Worm (Caenorhabditis elegans) whole organism, L1 larva: ENCODE data around the gene Y60C6A.2.

Experiments
- C04F5.9 ChIP-seq: sonication (generic microtip); optimal IDR thresholded peaks from 2 replicates; lab custom pipeline; 2016; ENCODE audit warnings: missing genetic modification characterization, missing compliant biosample characterization
- C16A3.4 ChIP-seq: fragments of 150-350 bp; optimal IDR thresholded peaks from 2 replicates; lab custom pipeline; 2014; ENCODE audit warnings: missing biosample characterization, missing genetic modification characterization
- F16B12.6 ChIP-seq: fragments of 150-350 bp; optimal IDR thresholded peaks from 2 replicates; lab custom pipeline; 2014; ENCODE audit warnings: missing biosample characterization, missing genetic modification characterization
- Y116A8C.19 ChIP-seq: sonication (generic microtip); optimal IDR thresholded peaks from 2 replicates; lab custom pipeline; 2016; ENCODE audit warnings: missing compliant biosample characterization, missing genetic modification characterization, borderline replicate concordance
- aha-1 ChIP-seq: fragments of 150-350 bp; optimal IDR thresholded peaks from 2 replicates; lab custom pipeline; 2014; ENCODE audit warnings: missing biosample characterization, missing genetic modification characterization
- alr-1 ChIP-seq: fragments of 200-800 bp; sonication (Bioruptor generic); optimal IDR thresholded peaks from 2 replicates; lab custom pipeline; 2018; ENCODE audit warnings: borderline replicate concordance, mild to moderate bottlenecking, missing genetic modification characterization, missing compliant biosample characterization
- ama-1 ChIP-seq: fragments of 150-350 bp; optimal IDR thresholded peaks from 2 replicates; lab custom pipeline; 2014
- ceh-63 ChIP-seq: fragments of 200-800 bp; sonication (Bioruptor generic); optimal IDR thresholded peaks from 2 replicates; lab custom pipeline; 2018; ENCODE audit warnings: mild to moderate bottlenecking, missing genetic modification characterization, missing compliant biosample characterization
- ceh-8 ChIP-seq: fragments of 200-800 bp; sonication (Bioruptor generic); optimal IDR thresholded peaks from 2 replicates; lab custom pipeline; 2018; ENCODE audit warnings: mild to moderate bottlenecking, missing genetic modification characterization, moderate library complexity, missing compliant biosample characterization
- ces-1 ChIP-seq: fragments of 150-350 bp; optimal IDR thresholded peaks from 2 replicates; lab custom pipeline; 2014; ENCODE audit warnings: missing biosample characterization, missing genetic modification reagents, missing genetic modification characterization
- dpl-1 ChIP-seq, 3 experiments: fragments of 150-350 bp in 2 of 3; sonication (generic microtip) in 1 of 3; optimal IDR thresholded peaks; 2 replicates each; lab custom pipeline; 2014 to 2017; ENCODE audit warnings: missing biosample characterization in 3 of 3, missing genetic modification characterization in 3 of 3, missing genetic modification reagents in 3 of 3
- dsc-1 ChIP-seq: sonication (generic microtip); optimal IDR thresholded peaks from 2 replicates; lab custom pipeline; 2016; ENCODE audit warnings: mild to moderate bottlenecking, missing genetic modification characterization, missing compliant biosample characterization
- efl-1 ChIP-seq, 4 experiments: fragments of 150-350 bp; optimal IDR thresholded peaks in 3 of 4; peaks in 1 of 4; 1 replicate in 1 of 4; 2 replicates in 3 of 4; lab custom pipeline; 2014; ENCODE audit warnings: missing biosample characterization in 2 of 4, missing genetic modification characterization in 2 of 4, missing genetic modification reagents in 2 of 4
- egl-13 ChIP-seq: sonication (generic microtip); optimal IDR thresholded peaks from 2 replicates; lab custom pipeline; 2016; ENCODE audit warnings: missing genotype, missing genetic modification reagents, missing genetic modification characterization, missing compliant biosample characterization
- egl-27 ChIP-seq, 2 experiments: fragments of 150-350 bp in 1 of 2; sonication (generic microtip); optimal IDR thresholded peaks; 3 replicates each; lab custom pipeline; 2017 to 2018; ENCODE audit warnings: missing biosample characterization in 2 of 2, missing genetic modification characterization in 2 of 2, missing genetic modification reagents in 2 of 2
- elt-2 ChIP-seq: sonication (generic microtip); optimal IDR thresholded peaks from 2 replicates; lab custom pipeline; 2016; ENCODE audit warnings: missing genetic modification characterization, mild to moderate bottlenecking, inconsistent platforms, missing compliant biosample characterization, missing genetic modification reagents
- elt-3 ChIP-seq, 6 experiments: fragments of 150-350 bp in 1 of 6; sonication (generic microtip); optimal IDR thresholded peaks; 2 replicates each; lab custom pipeline; 2017 to 2018; ENCODE audit warnings: missing biosample characterization in 6 of 6, missing genetic modification characterization in 6 of 6, inconsistent platforms in 1 of 6
- ets-5 ChIP-seq: fragments of 200-800 bp; sonication (Bioruptor generic); IDR thresholded peaks from 2 replicates; pipeline ENCODE4 v1.3.6; 2022; ENCODE audit warnings: missing genetic modification characterization, missing compliant biosample characterization
- fkh-4 ChIP-seq: sonication (generic microtip); optimal IDR thresholded peaks from 2 replicates; lab custom pipeline; 2016; ENCODE audit warnings: missing compliant biosample characterization, missing genetic modification characterization, borderline replicate concordance
- fkh-8 ChIP-seq: sonication (generic microtip); optimal IDR thresholded peaks from 2 replicates; lab custom pipeline; 2016; ENCODE audit warnings: mild to moderate bottlenecking, missing genetic modification characterization, missing compliant biosample characterization
- fos-1 ChIP-seq: fragments of 150-350 bp; optimal IDR thresholded peaks from 2 replicates; lab custom pipeline; 2014; ENCODE audit warnings: missing biosample characterization, missing genetic modification characterization
- grh-1 ChIP-seq: fragments of 200-800 bp; sonication (Bioruptor generic); IDR thresholded peaks from 2 replicates; pipeline ENCODE4 v1.3.6; 2022; ENCODE audit warnings: missing genetic modification reagents, missing genetic modification characterization, missing compliant biosample characterization
- hlh-17 ChIP-seq: fragments of 200-800 bp; sonication (Bioruptor generic); optimal IDR thresholded peaks from 2 replicates; lab custom pipeline; 2018; ENCODE audit warnings: missing genetic modification characterization, mild to moderate bottlenecking, missing compliant biosample characterization, moderate library complexity, borderline replicate concordance
- hlh-4 ChIP-seq: sonication (generic microtip); optimal IDR thresholded peaks from 2 replicates; lab custom pipeline; 2016; ENCODE audit warnings: mild to moderate bottlenecking, missing genetic modification characterization, missing compliant biosample characterization
- hpl-2 ChIP-seq: fragments of 150-350 bp; optimal IDR thresholded peaks from 2 replicates; lab custom pipeline; 2014; ENCODE audit warnings: missing biosample characterization, missing genetic modification reagents, missing genetic modification characterization
- irx-1 ChIP-seq: sonication (generic microtip); optimal IDR thresholded peaks from 2 replicates; lab custom pipeline; 2016; ENCODE audit warnings: missing genetic modification characterization, missing compliant biosample characterization
- isw-1 ChIP-seq: fragments of 200-800 bp; sonication (Bioruptor generic); IDR thresholded peaks from 2 replicates; pipeline ENCODE4 v1.3.6; 2022; ENCODE audit warnings: missing genetic modification characterization, missing compliant biosample characterization
- lin-13 ChIP-seq: fragments of 150-350 bp; optimal IDR thresholded peaks from 2 replicates; lab custom pipeline; 2014; ENCODE audit warnings: missing biosample characterization, missing genetic modification reagents, missing genetic modification characterization
- lin-14 ChIP-seq: fragments of 200-800 bp; sonication (Bioruptor generic); optimal IDR thresholded peaks from 2 replicates; lab custom pipeline; 2018; ENCODE audit warnings: mild to moderate bottlenecking, missing genetic modification characterization, moderate library complexity, missing compliant biosample characterization
- lir-3 ChIP-seq: sonication (generic microtip); optimal IDR thresholded peaks from 2 replicates; lab custom pipeline; 2016; ENCODE audit warnings: mild to moderate bottlenecking, missing genetic modification characterization, moderate library complexity, missing compliant biosample characterization; ENCODE audit not compliant: poor library complexity
- lsy-2 ChIP-seq, 2 experiments: fragments of 150-350 bp; optimal IDR thresholded peaks; 2 replicates each; lab custom pipeline; 2014; ENCODE audit warnings: missing biosample characterization in 2 of 2, missing genetic modification characterization in 2 of 2
- mdl-1 ChIP-seq, 2 experiments: fragments of 150-350 bp; optimal IDR thresholded peaks; 2 replicates each; lab custom pipeline; 2014 to 2017; ENCODE audit warnings: missing biosample characterization in 2 of 2, missing genetic modification characterization in 2 of 2, inconsistent platforms in 1 of 2
- mep-1 ChIP-seq: fragments of 150-350 bp; optimal IDR thresholded peaks from 2 replicates; lab custom pipeline; 2014; ENCODE audit warnings: missing biosample characterization, missing genetic modification characterization
- nhr-11 ChIP-seq: fragments of 150-350 bp; optimal IDR thresholded peaks from 2 replicates; lab custom pipeline; 2014; ENCODE audit warnings: missing biosample characterization, missing genetic modification characterization
- nhr-12 ChIP-seq: sonication (generic microtip); optimal IDR thresholded peaks from 2 replicates; lab custom pipeline; 2017; ENCODE audit warnings: missing biosample characterization, missing genetic modification characterization
- nhr-20 ChIP-seq: sonication (generic microtip); optimal IDR thresholded peaks from 2 replicates; lab custom pipeline; 2016; ENCODE audit warnings: mild to moderate bottlenecking, missing genetic modification characterization, missing compliant biosample characterization
- nhr-237 ChIP-seq: fragments of 150-350 bp; optimal IDR thresholded peaks from 2 replicates; lab custom pipeline; 2014; ENCODE audit warnings: missing biosample characterization, missing genetic modification characterization
- nhr-28 ChIP-seq: fragments of 150-350 bp; optimal IDR thresholded peaks from 2 replicates; lab custom pipeline; 2014; ENCODE audit warnings: missing biosample characterization, missing genetic modification characterization
- nhr-47 ChIP-seq: sonication (generic microtip); optimal IDR thresholded peaks from 2 replicates; lab custom pipeline; 2016; ENCODE audit warnings: mild to moderate bottlenecking, missing genetic modification characterization, moderate library complexity, missing compliant biosample characterization
- nhr-71 ChIP-seq: sonication (generic microtip); optimal IDR thresholded peaks from 2 replicates; lab custom pipeline; 2016; ENCODE audit warnings: mild to moderate bottlenecking, missing genetic modification characterization, moderate library complexity, missing compliant biosample characterization
- nhr-90 ChIP-seq: sonication (generic microtip); optimal IDR thresholded peaks from 2 replicates; lab custom pipeline; 2016; ENCODE audit warnings: mild to moderate bottlenecking, missing genetic modification characterization, missing compliant biosample characterization; ENCODE audit not compliant: poor library complexity
- pag-3 ChIP-seq: sonication (generic microtip); optimal IDR thresholded peaks from 2 replicates; lab custom pipeline; 2017; ENCODE audit warnings: missing genetic modification characterization, mild to moderate bottlenecking, missing compliant biosample characterization, antibody characterized with exemption, borderline replicate concordance; ENCODE audit not compliant: insufficient read depth
- pax-3 ChIP-seq: fragments of 200-800 bp; sonication (Bioruptor generic); optimal IDR thresholded peaks from 2 replicates; lab custom pipeline; 2018; ENCODE audit warnings: mild to moderate bottlenecking, missing genetic modification characterization, moderate library complexity, missing compliant biosample characterization
- pqm-1 ChIP-seq: sonication (generic microtip); optimal IDR thresholded peaks from 3 replicates; lab custom pipeline; 2017; ENCODE audit warnings: missing biosample characterization, missing genetic modification characterization
- snpc-4 ChIP-seq: fragments of 150-350 bp; optimal IDR thresholded peaks from 2 replicates; lab custom pipeline; 2014; ENCODE audit warnings: missing biosample characterization, missing genetic modification characterization
- sptf-1 ChIP-seq: fragments of 150-350 bp; optimal IDR thresholded peaks from 2 replicates; lab custom pipeline; 2014; ENCODE audit warnings: missing biosample characterization, missing genetic modification characterization
- tlp-1 ChIP-seq: fragments of 150-350 bp; optimal IDR thresholded peaks from 2 replicates; lab custom pipeline; 2014; ENCODE audit warnings: missing biosample characterization, missing genetic modification characterization
- unc-86 ChIP-seq: sonication (generic microtip); optimal IDR thresholded peaks from 2 replicates; lab custom pipeline; 2016; ENCODE audit warnings: missing genetic modification characterization, missing compliant biosample characterization
- vab-15 ChIP-seq: sonication (generic microtip); optimal IDR thresholded peaks from 2 replicates; lab custom pipeline; 2017; ENCODE audit warnings: missing genotype, mild to moderate bottlenecking, missing genetic modification characterization, missing compliant biosample characterization
- zag-1 ChIP-seq: fragments of 150-350 bp; optimal IDR thresholded peaks from 2 replicates; lab custom pipeline; 2014; ENCODE audit warnings: missing biosample characterization, missing genetic modification characterization
- zip-4 ChIP-seq: fragments of 200-800 bp; sonication (Bioruptor generic); optimal IDR thresholded peaks from 2 replicates; lab custom pipeline; 2018; ENCODE audit warnings: mild to moderate bottlenecking, missing genetic modification characterization, moderate library complexity, missing compliant biosample characterization
- ztf-11 ChIP-seq, 2 experiments: sonication (generic microtip); optimal IDR thresholded peaks; 2 replicates each; lab custom pipeline; 2016 to 2017; ENCODE audit warnings: missing genetic modification characterization in 2 of 2, missing biosample characterization in 1 of 2, missing compliant biosample characterization in 1 of 2

Gene Y60C6A.2

DNA sequence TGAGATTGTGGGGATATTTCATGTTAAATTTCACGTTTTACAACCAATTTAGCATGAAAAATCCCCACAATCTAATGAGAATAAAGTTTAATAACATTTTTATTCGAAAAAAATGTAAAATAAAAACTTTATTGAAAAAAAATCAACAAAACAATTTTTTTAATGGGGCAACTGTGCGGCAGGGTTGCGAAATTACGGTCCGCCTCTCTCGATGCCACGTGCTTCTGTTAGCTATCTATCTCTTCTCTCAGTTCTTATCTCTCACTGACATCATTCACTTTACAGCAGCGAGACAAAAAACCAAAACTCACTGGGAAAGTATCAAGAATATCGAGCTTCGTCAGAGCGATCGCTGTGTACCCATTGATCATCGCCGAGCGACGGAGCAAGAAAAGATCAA is 35.4 kb upstream of the Y60C6A.2 start (continued):
- TF ChIP-seq fos-1 (tag; lab: Kevin White, UChicago) (no peak), lir-3 (tag; lab: Kevin White, UChicago) (no peak), grh-1 (GFP tag; lab: Robert Waterston, UW) (no peak), lin-14 (GFP tag; lab: Kevin White, UChicago) (no peak), lsy-2 (tag; optimal IDR thresholded peaks at IDR 0.05; lab: Kevin White, UChicago) (peak in 1 of 2 experiments; percentile 35), aha-1 (tag; lab: Kevin White, UChicago) (no peak), ces-1 (GFP tag; lab: Kevin White, UChicago) (no peak), elt-3 (tag; optimal IDR thresholded peaks at IDR 0.05; lab: Kevin White, UChicago) (peak in 1 of 6 experiments; percentile 23), nhr-237 (tag; lab: Kevin White, UChicago) (no peak), tlp-1 (no peak), nhr-11 (tag; lab: Kevin White, UChicago) (no peak), Y116A8C.19 (tag; lab: Kevin White, UChicago) (no peak), dsc-1 (tag; lab: Kevin White, UChicago) (no peak), mep-1 (no peak), nhr-28 (no peak), nhr-12 (tag; lab: Kevin White, UChicago) (no peak), ama-1 (lab: Kevin White, UChicago) (no peak), nhr-90 (tag; lab: Kevin White, UChicago) (no peak), F16B12.6 (tag; lab: Kevin White, UChicago) (no peak), nhr-71 (peak; percentile 65), lin-13 (GFP tag; lab: Kevin White, UChicago) (no peak), alr-1 (tag; lab: Kevin White, UChicago) (no peak), nhr-20 (tag; lab: Kevin White, UChicago) (peak; percentile 22), hlh-17 (GFP tag; lab: Kevin White, UChicago) (no peak), C04F5.9 (tag; lab: Kevin White, UChicago) (no peak), pag-3 (tag; lab: Kevin White, UChicago) (no peak), zip-4 (GFP tag; lab: Kevin White, UChicago) (no peak), elt-2 (tag; lab: Kevin White, UChicago) (no peak), egl-27 (tag; optimal IDR thresholded peaks at IDR 0.05; lab: Kevin White, UChicago) (no peak), ets-5 (GFP tag; lab: Robert Waterston, UW) (no peak), sptf-1 (no peak), egl-13 (tag; lab: Kevin White, UChicago) (no peak), vab-15 (no peak), irx-1 (no peak), efl-1 (optimal IDR thresholded peaks at IDR 0.05; lab: Kevin White, UChicago) (no peak), efl-1 (GFP tag; optimal IDR thresholded peaks at IDR 0.05 in 1 of 2; lab: Kevin White, UChicago) (no peak), pqm-1 (tag; lab: Kevin White, UChicago) (no peak), ztf-11 (tag; optimal IDR thresholded peaks at IDR 0.05; lab: Kevin White, UChicago) (no peak), isw-1 (GFP tag; lab: Robert Waterston, UW) (no peak), zag-1 (no peak), mdl-1 (tag; optimal IDR thresholded peaks at IDR 0.05; lab: Kevin White, UChicago) (peak in 1 of 2 experiments; percentile 72), dpl-1 (GFP tag; optimal IDR thresholded peaks at IDR 0.05; lab: Kevin White, UChicago) (peak in 1 of 3 experiments; percentile 21), ceh-8 (GFP tag; lab: Kevin White, UChicago) (no peak), snpc-4 (no peak), C16A3.4 (tag; lab: Kevin White, UChicago) (no peak), hpl-2 (peak; percentile 2), unc-86 (no peak), nhr-47 (tag; lab: Kevin White, UChicago) (no peak), pax-3 (no peak), fkh-8 (tag; lab: Kevin White, UChicago) (no peak), fkh-4 (no peak), ceh-63 (GFP tag; lab: Kevin White, UChicago) (no peak), hlh-4 (tag; lab: Kevin White, UChicago) (no peak)
